Worm (Caenorhabditis elegans): Measurements from ENCODE around the gene dpy-6.

DNA sequence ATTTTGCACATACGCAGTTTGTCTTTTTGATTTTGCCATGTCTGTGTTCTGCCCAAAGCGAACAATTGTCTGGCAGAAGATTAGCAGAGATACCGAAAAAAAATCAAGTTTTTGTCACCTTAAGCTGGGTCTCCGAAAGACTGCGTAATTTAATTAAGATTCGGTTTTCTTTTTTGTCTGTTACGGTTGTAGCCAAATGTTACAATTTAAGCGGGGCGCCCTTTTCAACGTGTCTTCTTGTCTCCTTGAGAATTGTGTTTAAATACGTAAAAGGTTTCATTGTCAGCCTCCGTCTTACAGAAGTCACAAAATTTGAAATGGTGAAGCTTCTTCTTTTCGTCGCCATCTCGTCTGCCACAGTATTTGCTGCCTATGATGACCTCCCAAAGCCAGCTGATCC is 44.3 kb upstream of the dpy-6 start, which contains the start of gene grd-14:
- TF ChIP-seq klf-2 (GFP tag; conservative IDR thresholded peaks at IDR 0.05) = no peak
- no peak for TF ChIP-seq T22C8.4 (GFP tag; IDR thresholded peaks at IDR 0.05)
- no peak for TF ChIP-seq ztf-29 (GFP tag; IDR thresholded peaks at IDR 0.05)
